Worm (Caenorhabditis elegans): Measurements from ENCODE around the gene C05B5.4.

The C05B5.4 gene

ce11 chrIII:9986827-9987429 lies 6.8 kb upstream of the C05B5.4 start, which contains the start of gene C05B5.12:
Gene C05B5.12, plus strand, starts transcription at chrIII:9987379.
- no peak for TF ChIP-seq ZK185.1 (tag; optimal IDR thresholded peaks at IDR 0.05; ENCODE audit: poor library complexity, severe bottlenecking)
- TF ChIP-seq pbrm-1 (GFP tag; IDR thresholded peaks at IDR 0.05), result no peak
- TF ChIP-seq Y95B8A.8 (GFP tag; IDR thresholded peaks at IDR 0.05), result no peak
- TF ChIP-seq F22D6.2 (tag; optimal IDR thresholded peaks at IDR 0.05), result no peak
- no peak for TF ChIP-seq rec-8 (tag; optimal IDR thresholded peaks at IDR 0.05)
- TF ChIP-seq F57C9.4 (tag; optimal IDR thresholded peaks at IDR 0.05), result no peak
- no peak for TF ChIP-seq nfyb-1 (GFP tag; IDR thresholded peaks at IDR 0.05)
- no peak for TF ChIP-seq nfya-2 (GFP tag; IDR thresholded peaks at IDR 0.05)
- TF ChIP-seq D2030.7 (GFP tag; IDR thresholded peaks at IDR 0.05), result no peak
- no peak for TF ChIP-seq dox-1 (GFP tag; IDR thresholded peaks at IDR 0.05)
- TF ChIP-seq lsy-27 (tag; optimal IDR thresholded peaks at IDR 0.05; ENCODE audit: borderline replicate concordance, insufficient read depth), result no peak
- no peak for TF ChIP-seq C17E4.6 (GFP tag; IDR thresholded peaks at IDR 0.05)
- no peak for TF ChIP-seq ccch-3 (GFP tag; optimal IDR thresholded peaks at IDR 0.05)
- TF ChIP-seq sdz-38 (tag; optimal IDR thresholded peaks at IDR 0.05), result no peak
- TF ChIP-seq Y79H2A.3 (GFP tag; conservative IDR thresholded peaks at IDR 0.05), result no peak
- TF ChIP-seq nhr-90 (tag; optimal IDR thresholded peaks at IDR 0.05), result no peak
- no peak for TF ChIP-seq dpl-1 (GFP tag; optimal IDR thresholded peaks at IDR 0.05)
- no peak for TF ChIP-seq ztf-25 (GFP tag; IDR thresholded peaks at IDR 0.05)

- TF ChIP-seq nfyb-1 (GFP tag; IDR thresholded peaks at IDR 0.05), result no peak
- no peak for TF ChIP-seq pha-4 (tag; optimal IDR thresholded peaks at IDR 0.05)
- no peak for TF ChIP-seq rec-8 (tag; optimal IDR thresholded peaks at IDR 0.05)
- TF ChIP-seq ZK185.1 (tag; optimal IDR thresholded peaks at IDR 0.05; ENCODE audit: poor library complexity, severe bottlenecking), result no peak
Observed at ce11 chrIII:9988352-9988751, 5.3 kb upstream of the C05B5.4 start, which contains the start of gene C05B5.1. Gene C05B5.1, minus strand, starts transcription at chrIII:9988452.

ce11 chrIII:9991324-9991723 lies 2.4 kb upstream of the C05B5.4 start:
- TF ChIP-seq pha-4 (tag; optimal IDR thresholded peaks at IDR 0.05) (no peak), D2030.7 (GFP tag; IDR thresholded peaks at IDR 0.05) (no peak), Y53G8AR.9 (GFP tag; conservative IDR thresholded peaks at IDR 0.05) (no peak), F37B4.10 (GFP tag; IDR thresholded peaks at IDR 0.05) (no peak), ztf-3 (GFP tag; optimal IDR thresholded peaks at IDR 0.05) (no peak)

ce11 chrIII:9997890-9998289 lies 4.2 kb downstream of the C05B5.4 start, which contains the start of gene pqn-8:
Gene pqn-8, minus strand, starts transcription at chrIII:9997990.
- TF ChIP-seq dox-1 (GFP tag; IDR thresholded peaks at IDR 0.05), result no peak
- TF ChIP-seq hlh-12 (tag; optimal IDR thresholded peaks at IDR 0.05), result no peak
- TF ChIP-seq F57A8.1 (GFP tag; optimal IDR thresholded peaks at IDR 0.05), result no peak
- no peak for TF ChIP-seq hmg-1.2 (GFP tag; IDR thresholded peaks at IDR 0.05)
- TF ChIP-seq egrh-3 (GFP tag; IDR thresholded peaks at IDR 0.05), result no peak

ce11 chrIII:9999235-9999634 lies 5.5 kb downstream of the C05B5.4 start, which contains the start of gene C05B5.17:
Gene C05B5.17, minus strand, starts transcription at chrIII:9999335.
- TF ChIP-seq nfyb-1 (GFP tag; IDR thresholded peaks at IDR 0.05) (no peak), egl-44 (GFP tag; IDR thresholded peaks at IDR 0.05) (no peak), F52B5.7 (tag; optimal IDR thresholded peaks at IDR 0.05) (no peak), mes-4 (tag; optimal IDR thresholded peaks at IDR 0.05) (no peak), K12H6.12 (tag; optimal IDR thresholded peaks at IDR 0.05) (no peak)

Data from whole organism, young adult.